Worm (Caenorhabditis elegans): ENCODE results near the gene C35D10.1.

DNA sequence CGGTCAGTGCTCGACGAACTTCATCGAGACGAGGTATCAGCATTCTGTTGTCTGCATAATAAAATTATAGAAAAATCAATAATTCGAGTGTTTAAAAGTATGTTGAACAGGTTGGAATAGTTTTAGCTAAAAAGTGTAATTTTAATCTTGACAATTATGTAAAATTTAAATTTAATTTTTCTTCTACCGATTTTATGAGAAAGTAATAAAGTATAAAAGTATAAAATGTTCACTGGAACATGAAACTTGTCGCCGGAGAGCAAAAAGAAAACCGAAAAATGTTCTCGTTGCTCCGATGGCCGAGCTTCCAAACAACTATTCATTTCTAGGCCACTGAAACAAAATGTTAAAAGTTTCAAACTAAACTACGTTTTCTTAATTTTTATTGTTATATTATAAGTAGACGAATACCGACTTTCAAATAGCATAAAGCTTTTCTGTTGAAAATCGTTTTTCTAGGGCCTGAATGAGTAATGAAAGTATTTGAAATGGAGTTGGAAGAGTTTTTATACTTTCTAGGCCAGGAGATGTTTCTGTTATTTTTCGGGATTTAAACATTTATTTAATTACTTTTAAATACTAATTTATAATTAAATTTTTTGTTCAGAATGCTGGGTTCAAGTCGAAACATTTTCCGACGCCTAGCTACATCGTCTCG lies 17.7 kb upstream of the C35D10.1 start, which contains the start of the genes C35D10.10 and C35D10.5:
- TF ChIP-seq nhr-77 (tag; optimal IDR thresholded peaks at IDR 0.05) (no peak), R02D3.7 (tag; optimal IDR thresholded peaks at IDR 0.05) (no peak), mdl-1 (tag; optimal IDR thresholded peaks at IDR 0.05) (no peak), tbx-2 (tag; optimal IDR thresholded peaks at IDR 0.05) (no peak), ztf-4 (tag; optimal IDR thresholded peaks at IDR 0.05) (no peak), fkh-10 (GFP tag; optimal IDR thresholded peaks at IDR 0.05) (no peak), unc-62 (GFP tag; optimal IDR thresholded peaks at IDR 0.05) (no peak), nhr-25 (tag; optimal IDR thresholded peaks at IDR 0.05) (no peak)
